Worm (Caenorhabditis elegans) whole organism, L2 larva: ENCODE measurements around the gene glb-2.

Experiments used
- ama-1 ChIP-seq: fragments of 150-350 bp; optimal IDR thresholded peaks from 2 replicates; lab custom pipeline; 2018; ENCODE audit warnings: inconsistent platforms
- lin-39 ChIP-seq: fragments of 150-350 bp; optimal IDR thresholded peaks from 2 replicates; lab custom pipeline; 2014; ENCODE audit warnings: missing biosample characterization, missing genetic modification reagents, missing genetic modification characterization
- nhr-12 ChIP-seq: fragments of 150-350 bp; optimal IDR thresholded peaks from 2 replicates; lab custom pipeline; 2014; ENCODE audit warnings: missing biosample characterization, missing genetic modification characterization
- ztf-4 ChIP-seq: fragments of 150-350 bp; optimal IDR thresholded peaks from 2 replicates; lab custom pipeline; 2014; ENCODE audit warnings: missing biosample characterization, missing genetic modification characterization

DNA sequence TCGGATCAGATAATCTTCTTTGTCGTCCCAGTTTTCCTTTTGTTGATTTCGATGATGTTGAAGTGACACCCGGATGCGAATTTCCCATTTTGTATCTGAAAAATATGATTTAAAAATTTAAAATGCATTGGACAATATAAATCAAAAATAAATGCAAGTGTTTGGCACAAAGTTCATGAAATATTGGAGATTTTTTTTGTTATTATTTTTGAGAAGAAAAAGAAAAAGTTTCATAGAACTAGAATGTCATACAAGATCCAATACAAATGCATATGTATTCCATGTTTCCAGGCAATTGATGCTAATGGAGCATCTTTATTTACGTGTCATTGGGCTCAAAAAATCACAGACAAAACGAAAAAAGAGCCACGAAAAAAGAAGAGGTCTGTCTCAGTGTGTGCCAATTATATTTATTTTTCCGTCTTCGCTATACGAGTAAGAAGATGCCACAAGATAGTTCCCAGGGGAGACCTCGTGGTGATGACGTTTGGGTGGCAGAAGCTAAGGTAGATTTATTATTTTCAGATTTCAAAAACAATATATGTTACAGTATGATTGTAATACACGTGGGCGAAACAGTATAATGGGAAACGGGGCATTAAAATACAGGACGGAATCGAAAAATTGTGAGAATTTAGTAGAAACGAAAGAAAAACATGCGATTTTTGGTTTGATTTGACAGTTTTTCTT, 43.5 kb downstream of the glb-2 start, which contains the start of the genes glb-23 and R13A1.1:
- TF ChIP-seq lin-39 = no peak
- TF ChIP-seq nhr-12 (tag; lab: Kevin White, UChicago) = no peak
- no peak for TF ChIP-seq ztf-4 (tag; lab: Kevin White, UChicago)
- TF ChIP-seq ama-1 (lab: Kevin White, UChicago) = no peak
